Fruit fly (Drosophila melanogaster) whole organism: ENCODE measurements around the gene CG9328.

Experiments used
- CG8478 ChIP-seq: fragments of >200 bp; optimal IDR thresholded peaks from 2 replicates; lab custom pipeline; 2018; ENCODE audit warnings: inconsistent platforms
- Dll ChIP-seq: fragments of >200 bp; optimal IDR thresholded peaks from 2 replicates; lab custom pipeline; 2017
- EcR ChIP-seq, 2 experiments: fragments of >200 bp; optimal IDR thresholded peaks; 2 replicates each; lab custom pipeline; 2017; ENCODE audit warnings: missing biosample characterization in 2 of 2, missing genetic modification characterization in 2 of 2, missing genetic modification reagents in 2 of 2
- psq ChIP-seq: fragments of >200 bp; optimal IDR thresholded peaks from 2 replicates; lab custom pipeline; 2017

DNA sequence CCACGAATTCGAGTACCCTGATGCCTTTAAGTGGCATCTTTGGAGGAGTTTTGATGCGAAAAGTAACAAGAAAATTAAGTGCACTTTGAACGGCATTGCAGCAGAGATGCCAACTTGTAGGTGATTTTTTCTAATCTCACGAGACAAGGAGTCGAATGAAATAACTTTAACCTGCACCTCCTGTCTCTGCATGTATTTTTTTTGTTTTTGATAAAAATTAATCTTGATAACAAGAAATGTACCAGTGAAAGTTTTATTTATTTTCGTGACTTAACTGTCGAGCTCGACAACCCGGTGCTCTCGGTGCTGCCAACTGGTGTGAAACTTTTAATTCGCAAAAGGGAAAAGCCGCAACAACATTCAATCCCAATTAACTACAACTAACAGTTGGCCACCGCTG is 45.4 kb upstream of the CG9328 start, which contains the start of the genes Amacr and Ns4:
- TF ChIP-seq Dll, result no peak
- TF ChIP-seq CG8478 (lab: Kevin White, UChicago), result no peak
- TF ChIP-seq psq (lab: Kevin White, UChicago), result no peak
- no peak for TF ChIP-seq EcR (GFP tag; optimal IDR thresholded peaks at IDR 0.05; lab: Kevin White, UChicago)
